Fruit fly (Drosophila melanogaster) whole organism, embryonic: ENCODE measurements around the gene Zip89B.

Experiments
- CG30403 ChIP-seq: fragments of 200-800 bp; sonication (Bioruptor generic); optimal IDR thresholded peaks from 3 replicates; lab custom pipeline; 2016; ENCODE audit warnings: missing biosample characterization, missing genetic modification characterization
- ab ChIP-seq: fragments of 200-800 bp; sonication (Bioruptor generic); optimal IDR thresholded peaks from 2 replicates; lab custom pipeline; 2016; ENCODE audit warnings: missing biosample characterization, missing genetic modification characterization
- maf-S ChIP-seq: fragments of 200-800 bp; sonication (Bioruptor generic); optimal IDR thresholded peaks from 2 replicates; lab custom pipeline; 2016; ENCODE audit warnings: missing biosample characterization, missing genetic modification characterization
- zfh2 ChIP-seq: fragments of 200-800 bp; sonication (Bioruptor generic); optimal IDR thresholded peaks from 2 replicates; lab custom pipeline; 2016; ENCODE audit warnings: missing biosample characterization, missing genetic modification characterization

- no peak for TF ChIP-seq maf-S
- no peak for TF ChIP-seq CG30403 (GFP tag; lab: Kevin White, UChicago)
- TF ChIP-seq ab (GFP tag; lab: Kevin White, UChicago), result no peak
- TF ChIP-seq zfh2, result no peak
These were observed 19.6 kb downstream of the Zip89B start, which contains the start of gene CG17929 for dm6 chr3R:16325192-16325591.
